Fruit fly (Drosophila melanogaster) whole organism: ENCODE results near the gene CG3434.

Source experiments
- Dll ChIP-seq: fragments of >200 bp; optimal IDR thresholded peaks from 2 replicates; lab custom pipeline; 2017
- pan ChIP-seq: fragments of >200 bp; optimal IDR thresholded peaks from 2 replicates; lab custom pipeline; 2017

DNA sequence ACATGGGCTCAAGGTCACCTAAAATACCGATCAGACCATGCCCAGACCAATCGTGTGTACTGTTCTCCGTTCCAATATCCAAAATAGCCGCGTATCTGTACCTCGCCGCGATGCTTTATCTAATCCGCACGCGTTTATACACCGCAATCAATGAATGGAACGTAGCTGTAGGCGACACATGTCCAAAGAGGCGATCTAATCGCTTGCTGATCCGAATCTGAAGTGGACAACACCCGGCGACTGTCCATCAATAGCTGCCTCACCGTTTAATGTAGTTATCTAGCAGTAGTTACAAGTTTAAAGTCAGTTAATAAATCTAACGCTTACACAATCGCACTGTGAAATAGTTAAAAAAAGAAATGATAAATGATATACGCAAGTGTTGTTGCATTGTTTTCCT, 8.2 kb downstream of the CG3434 start:
- TF ChIP-seq Dll (lab: Kevin White, UChicago) (no peak), pan (lab: Kevin White, UChicago) (no peak)
